Fruit fly (Drosophila melanogaster): ENCODE measurements around the gene Ogg1.

The Ogg1 gene

DNA sequence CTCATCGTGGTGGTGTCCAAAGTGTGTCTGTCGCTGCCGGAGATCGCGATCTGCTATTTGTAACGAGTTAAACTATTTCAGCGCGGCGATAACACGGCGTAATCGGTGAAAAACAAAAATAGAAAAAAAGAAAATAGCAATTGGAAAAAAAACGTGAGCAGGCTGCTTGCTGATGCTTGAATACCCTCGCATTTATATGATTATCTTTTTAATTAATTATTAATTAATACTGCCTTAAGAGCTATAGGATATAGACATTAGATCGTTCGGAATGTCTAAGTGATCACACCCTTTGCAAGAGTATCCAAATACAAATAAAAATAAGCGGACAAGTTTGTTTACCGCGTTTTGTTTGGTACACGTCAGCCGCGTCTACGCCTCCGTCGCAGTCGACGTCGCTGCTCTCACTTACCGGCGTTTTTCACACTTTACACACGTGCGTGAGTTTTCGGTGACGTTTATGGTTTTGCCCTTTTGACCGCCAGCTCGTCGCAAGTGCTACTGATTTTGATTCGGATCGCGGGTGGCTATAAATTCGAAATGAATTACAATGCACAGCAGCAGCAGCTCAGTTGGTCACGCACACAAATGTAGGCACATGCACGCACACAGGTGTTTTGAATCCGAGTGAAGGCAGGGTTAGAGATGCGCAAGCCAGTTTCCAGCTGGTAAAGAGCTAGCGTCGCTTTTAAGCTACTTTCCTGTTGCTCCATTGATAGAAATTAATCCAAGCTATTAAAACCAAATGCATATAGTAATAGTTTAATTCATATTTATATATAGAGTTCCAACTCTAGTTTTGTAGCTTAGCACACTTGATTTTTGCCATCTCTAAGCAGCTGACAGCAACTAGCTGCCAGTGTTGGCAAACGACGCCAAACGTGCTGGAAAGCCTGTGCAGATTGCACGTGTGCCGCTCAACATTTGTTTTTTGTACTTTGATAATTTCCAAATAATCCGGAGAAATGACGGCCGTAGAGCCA is 24.2 kb downstream of the Ogg1 start, which contains the start of the genes CG2004 and CG1785 (continued):
- TF ChIP-seq emc (GFP tag; optimal IDR thresholded peaks at IDR 0.05): peak; percentile 58
- no peak for TF ChIP-seq lov (optimal IDR thresholded peaks at IDR 0.05)
- peak; percentile 93 for TF ChIP-seq lov (GFP tag; IDR thresholded peaks at IDR 0.05)
- TF ChIP-seq slbo (GFP tag; IDR thresholded peaks at IDR 0.05): peak; percentile 96
- TF ChIP-seq CG10565 (GFP tag; optimal IDR thresholded peaks at IDR 0.05): peak; percentile 61
- peak; percentile 79 for TF ChIP-seq toy (GFP tag; IDR thresholded peaks at IDR 0.05)
- peak; percentile 88 for TF ChIP-seq kah (GFP tag; optimal IDR thresholded peaks at IDR 0.05)
- TF ChIP-seq NK7.1 (GFP tag; optimal IDR thresholded peaks at IDR 0.05): no peak
- TF ChIP-seq Ada2b (GFP tag; IDR thresholded peaks at IDR 0.05): peak; percentile 93
- no peak for TF ChIP-seq D (optimal IDR thresholded peaks at IDR 0.05)
- TF ChIP-seq D (GFP tag; optimal IDR thresholded peaks at IDR 0.05): peak; percentile 87
- TF ChIP-seq h (optimal IDR thresholded peaks at IDR 0.05): no peak
- TF ChIP-seq Ravus (GFP tag; IDR thresholded peaks at IDR 0.05): peak; percentile 77
- TF ChIP-seq CG17186 (GFP tag; optimal IDR thresholded peaks at IDR 0.05): peak; percentile 78
- peak; percentile 56 for TF ChIP-seq CG17802 (tag; optimal IDR thresholded peaks at IDR 0.05)
- peak; percentile 84 for TF ChIP-seq kay (GFP tag; optimal IDR thresholded peaks at IDR 0.05)
- TF ChIP-seq Blimp-1 (GFP tag; optimal IDR thresholded peaks at IDR 0.05): peak; percentile 84
- peak; percentile 59 for TF ChIP-seq Atf-2 (GFP tag; optimal IDR thresholded peaks at IDR 0.05)
- TF ChIP-seq CG3847 (GFP tag; IDR thresholded peaks at IDR 0.05): peak; percentile 95
- peak; percentile 49 for TF ChIP-seq CG12071 (GFP tag; optimal IDR thresholded peaks at IDR 0.05)
- TF ChIP-seq onecut (GFP tag; IDR thresholded peaks at IDR 0.05): peak; percentile 76
- peak; percentile 90 for TF ChIP-seq tup (GFP tag; optimal IDR thresholded peaks at IDR 0.05)
- TF ChIP-seq Asciz (GFP tag; optimal IDR thresholded peaks at IDR 0.05): peak; percentile 71
- TF ChIP-seq Dip3 (GFP tag; optimal IDR thresholded peaks at IDR 0.05): peak; percentile 89
- peak; percentile 94 for TF ChIP-seq CG10543 (GFP tag; optimal IDR thresholded peaks at IDR 0.05)
- TF ChIP-seq Mad (GFP tag; optimal IDR thresholded peaks at IDR 0.05): peak; percentile 92
- peak; percentile 87 for TF ChIP-seq CG15514 (GFP tag; optimal IDR thresholded peaks at IDR 0.05)
- TF ChIP-seq CG12769 (tag; optimal IDR thresholded peaks at IDR 0.05): peak; percentile 84
- TF ChIP-seq caup (GFP tag; optimal IDR thresholded peaks at IDR 0.05; ENCODE audit: severe bottlenecking): peak; percentile 89
- TF ChIP-seq MESR4 (GFP tag; optimal IDR thresholded peaks at IDR 0.05): peak; percentile 30
- peak; percentile 36 for TF ChIP-seq pfk (GFP tag; optimal IDR thresholded peaks at IDR 0.05)
- TF ChIP-seq CG1602 (GFP tag; optimal IDR thresholded peaks at IDR 0.05): peak; percentile 91
- peak; percentile 80 for TF ChIP-seq sim (GFP tag; IDR thresholded peaks at IDR 0.05)
- peak; percentile 62 for TF ChIP-seq mirr (GFP tag; optimal IDR thresholded peaks at IDR 0.05)
- peak; percentile 79 for TF ChIP-seq fd3F (GFP tag; optimal IDR thresholded peaks at IDR 0.05)
- TF ChIP-seq da (GFP tag; optimal IDR thresholded peaks at IDR 0.05): peak; percentile 69
- TF ChIP-seq al (GFP tag; IDR thresholded peaks at IDR 0.05): peak; percentile 92
- peak; percentile 47 for TF ChIP-seq CG10431 (GFP tag; optimal IDR thresholded peaks at IDR 0.05)
- TF ChIP-seq ato (GFP tag; IDR thresholded peaks at IDR 0.05; ENCODE audit: partially characterized antibody): no peak
- TF ChIP-seq jumu (GFP tag; optimal IDR thresholded peaks at IDR 0.05): peak; percentile 85
- TF ChIP-seq ap (GFP tag; IDR thresholded peaks at IDR 0.05): peak; percentile 89
- peak; percentile 95 for TF ChIP-seq CG13775 (GFP tag; optimal IDR thresholded peaks at IDR 0.05)
- peak; percentile 61; the same call in 2 of the 3 replicates for TF ChIP-seq CG14860 (GFP tag; IDR thresholded peaks at IDR 0.05; ENCODE audit: partially characterized antibody)
- TF ChIP-seq ERR (GFP tag; optimal IDR thresholded peaks at IDR 0.05): peak; percentile 85
- peak; percentile 94 for TF ChIP-seq HLH3B (GFP tag; IDR thresholded peaks at IDR 0.05)
- TF ChIP-seq esg (GFP tag; conservative IDR thresholded peaks at IDR 0.05): peak; percentile 91
- TF ChIP-seq hbn (GFP tag; IDR thresholded peaks at IDR 0.05; ENCODE audit: partially characterized antibody): peak; percentile 73; the same call in 1 of the 2 replicates
- peak; percentile 68 for TF ChIP-seq CG7839 (tag; optimal IDR thresholded peaks at IDR 0.05)
